Worm (Caenorhabditis elegans) whole organism, L1 larva: ENCODE measurements around the gene C04E6.7.

ENCODE experiments used
- C16A3.4 ChIP-seq: fragments of 150-350 bp; optimal IDR thresholded peaks from 2 replicates; lab custom pipeline; 2014; ENCODE audit warnings: missing biosample characterization, missing genetic modification characterization
- alr-1 ChIP-seq: fragments of 200-800 bp; sonication (Bioruptor generic); optimal IDR thresholded peaks from 2 replicates; lab custom pipeline; 2018; ENCODE audit warnings: borderline replicate concordance, mild to moderate bottlenecking, missing genetic modification characterization, missing compliant biosample characterization
- ama-1 ChIP-seq: fragments of 150-350 bp; optimal IDR thresholded peaks from 2 replicates; lab custom pipeline; 2014
- blmp-1 ChIP-seq: fragments of 150-350 bp; optimal IDR thresholded peaks from 2 replicates; lab custom pipeline; 2014; ENCODE audit warnings: missing biosample characterization, missing genetic modification characterization
- ceh-88 ChIP-seq: fragments of 200-800 bp; sonication (Bioruptor generic); IDR thresholded peaks from 2 replicates; pipeline ENCODE4 v1.3.6; 2022; ENCODE audit warnings: missing genetic modification characterization, missing compliant biosample characterization
- dsc-1 ChIP-seq: sonication (generic microtip); optimal IDR thresholded peaks from 2 replicates; lab custom pipeline; 2016; ENCODE audit warnings: mild to moderate bottlenecking, missing genetic modification characterization, missing compliant biosample characterization
- efl-1 ChIP-seq, 4 experiments: fragments of 150-350 bp; optimal IDR thresholded peaks in 3 of 4; peaks in 1 of 4; 1 replicate in 1 of 4; 2 replicates in 3 of 4; lab custom pipeline; 2014; ENCODE audit warnings: missing biosample characterization in 2 of 4, missing genetic modification characterization in 2 of 4, missing genetic modification reagents in 2 of 4
- efl-3 ChIP-seq: fragments of 200-800 bp; sonication (Bioruptor generic); optimal IDR thresholded peaks from 2 replicates; lab custom pipeline; 2018; ENCODE audit warnings: mild to moderate bottlenecking, missing genetic modification characterization, missing compliant biosample characterization
- egl-13 ChIP-seq: sonication (generic microtip); optimal IDR thresholded peaks from 2 replicates; lab custom pipeline; 2016; ENCODE audit warnings: missing genotype, missing genetic modification reagents, missing genetic modification characterization, missing compliant biosample characterization
- egl-27 ChIP-seq, 2 experiments: fragments of 150-350 bp in 1 of 2; sonication (generic microtip); optimal IDR thresholded peaks; 3 replicates each; lab custom pipeline; 2017 to 2018; ENCODE audit warnings: missing biosample characterization in 2 of 2, missing genetic modification characterization in 2 of 2, missing genetic modification reagents in 2 of 2
- fkh-10 ChIP-seq: sonication (generic microtip); optimal IDR thresholded peaks from 2 replicates; lab custom pipeline; 2017; ENCODE audit warnings: missing biosample characterization, missing genetic modification reagents, missing genetic modification characterization
- fkh-4 ChIP-seq: sonication (generic microtip); optimal IDR thresholded peaks from 2 replicates; lab custom pipeline; 2016; ENCODE audit warnings: missing compliant biosample characterization, missing genetic modification characterization, borderline replicate concordance
- fos-1 ChIP-seq: fragments of 150-350 bp; optimal IDR thresholded peaks from 2 replicates; lab custom pipeline; 2014; ENCODE audit warnings: missing biosample characterization, missing genetic modification characterization
- grh-1 ChIP-seq: fragments of 200-800 bp; sonication (Bioruptor generic); IDR thresholded peaks from 2 replicates; pipeline ENCODE4 v1.3.6; 2022; ENCODE audit warnings: missing genetic modification reagents, missing genetic modification characterization, missing compliant biosample characterization
- hlh-17 ChIP-seq: fragments of 200-800 bp; sonication (Bioruptor generic); optimal IDR thresholded peaks from 2 replicates; lab custom pipeline; 2018; ENCODE audit warnings: missing genetic modification characterization, mild to moderate bottlenecking, missing compliant biosample characterization, moderate library complexity, borderline replicate concordance
- irx-1 ChIP-seq: sonication (generic microtip); optimal IDR thresholded peaks from 2 replicates; lab custom pipeline; 2016; ENCODE audit warnings: missing genetic modification characterization, missing compliant biosample characterization
- lin-14 ChIP-seq: fragments of 200-800 bp; sonication (Bioruptor generic); optimal IDR thresholded peaks from 2 replicates; lab custom pipeline; 2018; ENCODE audit warnings: mild to moderate bottlenecking, missing genetic modification characterization, moderate library complexity, missing compliant biosample characterization
- lsy-2 ChIP-seq, 2 experiments: fragments of 150-350 bp; optimal IDR thresholded peaks; 2 replicates each; lab custom pipeline; 2014; ENCODE audit warnings: missing biosample characterization in 2 of 2, missing genetic modification characterization in 2 of 2
- mab-9 ChIP-seq: fragments of 200-800 bp; sonication (Bioruptor generic); IDR thresholded peaks from 2 replicates; pipeline ENCODE4 v1.3.6; 2022; ENCODE audit warnings: missing genetic modification reagents, missing genetic modification characterization, missing compliant biosample characterization
- mdl-1 ChIP-seq, 2 experiments: fragments of 150-350 bp; optimal IDR thresholded peaks; 2 replicates each; lab custom pipeline; 2014 to 2017; ENCODE audit warnings: missing biosample characterization in 2 of 2, missing genetic modification characterization in 2 of 2, inconsistent platforms in 1 of 2
- mef-2 ChIP-seq: fragments of 150-350 bp; optimal IDR thresholded peaks from 2 replicates; lab custom pipeline; 2014; ENCODE audit warnings: missing biosample characterization, missing genetic modification characterization
- mep-1 ChIP-seq: fragments of 150-350 bp; optimal IDR thresholded peaks from 2 replicates; lab custom pipeline; 2014; ENCODE audit warnings: missing biosample characterization, missing genetic modification characterization
- nhr-12 ChIP-seq: sonication (generic microtip); optimal IDR thresholded peaks from 2 replicates; lab custom pipeline; 2017; ENCODE audit warnings: missing biosample characterization, missing genetic modification characterization
- nhr-19 ChIP-seq: fragments of 200-800 bp; sonication (Bioruptor generic); conservative IDR thresholded peaks from 2 replicates; pipeline ENCODE4 v1.3.6; 2022; ENCODE audit warnings: missing genetic modification characterization, missing compliant biosample characterization
- nhr-20 ChIP-seq: sonication (generic microtip); optimal IDR thresholded peaks from 2 replicates; lab custom pipeline; 2016; ENCODE audit warnings: mild to moderate bottlenecking, missing genetic modification characterization, missing compliant biosample characterization
- nhr-47 ChIP-seq: sonication (generic microtip); optimal IDR thresholded peaks from 2 replicates; lab custom pipeline; 2016; ENCODE audit warnings: mild to moderate bottlenecking, missing genetic modification characterization, moderate library complexity, missing compliant biosample characterization
- nhr-71 ChIP-seq: sonication (generic microtip); optimal IDR thresholded peaks from 2 replicates; lab custom pipeline; 2016; ENCODE audit warnings: mild to moderate bottlenecking, missing genetic modification characterization, moderate library complexity, missing compliant biosample characterization
- nhr-77 ChIP-seq: fragments of 150-350 bp; optimal IDR thresholded peaks from 2 replicates; lab custom pipeline; 2014; ENCODE audit warnings: missing biosample characterization, missing genetic modification characterization
- nhr-85 ChIP-seq: sonication (generic microtip); peaks from one replicate; lab custom pipeline; 2016; ENCODE audit warnings: missing genetic modification characterization, inconsistent platforms, missing compliant biosample characterization
- nhr-90 ChIP-seq: sonication (generic microtip); optimal IDR thresholded peaks from 2 replicates; lab custom pipeline; 2016; ENCODE audit warnings: mild to moderate bottlenecking, missing genetic modification characterization, missing compliant biosample characterization; ENCODE audit not compliant: poor library complexity
- pag-3 ChIP-seq: sonication (generic microtip); optimal IDR thresholded peaks from 2 replicates; lab custom pipeline; 2017; ENCODE audit warnings: missing genetic modification characterization, mild to moderate bottlenecking, missing compliant biosample characterization, antibody characterized with exemption, borderline replicate concordance; ENCODE audit not compliant: insufficient read depth
- pqm-1 ChIP-seq: sonication (generic microtip); optimal IDR thresholded peaks from 3 replicates; lab custom pipeline; 2017; ENCODE audit warnings: missing biosample characterization, missing genetic modification characterization
- rnt-1 ChIP-seq: sonication (generic microtip); optimal IDR thresholded peaks from 2 replicates; lab custom pipeline; 2016; ENCODE audit warnings: mild to moderate bottlenecking, missing genetic modification characterization, moderate library complexity, missing compliant biosample characterization
- skn-1 ChIP-seq: fragments of 150-350 bp; optimal IDR thresholded peaks from 2 replicates; lab custom pipeline; 2014; ENCODE audit warnings: missing biosample characterization, missing genetic modification characterization
- snu-23 ChIP-seq: sonication (generic microtip); optimal IDR thresholded peaks from 2 replicates; lab custom pipeline; 2016; ENCODE audit warnings: missing genetic modification characterization, missing compliant biosample characterization
- sup-37 ChIP-seq: fragments of 200-800 bp; sonication (Bioruptor generic); optimal IDR thresholded peaks from 2 replicates; lab custom pipeline; 2018; ENCODE audit warnings: mild to moderate bottlenecking, missing genetic modification characterization, missing compliant biosample characterization
- tbx-2 ChIP-seq: sonication (generic microtip); optimal IDR thresholded peaks from 2 replicates; lab custom pipeline; 2016; ENCODE audit warnings: missing genetic modification characterization, missing compliant biosample characterization
- unc-130 ChIP-seq: fragments of 150-350 bp; optimal IDR thresholded peaks from 2 replicates; lab custom pipeline; 2017; ENCODE audit warnings: missing biosample characterization, missing genetic modification characterization, inconsistent platforms
- unc-62 ChIP-seq: fragments of 150-350 bp; optimal IDR thresholded peaks from 2 replicates; lab custom pipeline; 2014; ENCODE audit warnings: missing biosample characterization, missing genetic modification reagents, missing genetic modification characterization
- vab-15 ChIP-seq: sonication (generic microtip); optimal IDR thresholded peaks from 2 replicates; lab custom pipeline; 2017; ENCODE audit warnings: missing genotype, mild to moderate bottlenecking, missing genetic modification characterization, missing compliant biosample characterization
- xbp-1 ChIP-seq: sonication (generic microtip); optimal IDR thresholded peaks from 2 replicates; lab custom pipeline; 2016; ENCODE audit warnings: missing genetic modification characterization, missing compliant biosample characterization
- zag-1 ChIP-seq: fragments of 150-350 bp; optimal IDR thresholded peaks from 2 replicates; lab custom pipeline; 2014; ENCODE audit warnings: missing biosample characterization, missing genetic modification characterization
- zip-4 ChIP-seq: fragments of 200-800 bp; sonication (Bioruptor generic); optimal IDR thresholded peaks from 2 replicates; lab custom pipeline; 2018; ENCODE audit warnings: mild to moderate bottlenecking, missing genetic modification characterization, moderate library complexity, missing compliant biosample characterization
- ztf-4 ChIP-seq: fragments of 150-350 bp; optimal IDR thresholded peaks from 2 replicates; lab custom pipeline; 2014; ENCODE audit warnings: missing biosample characterization, missing genetic modification characterization

The C04E6.7 gene

ce11 chrV:5848015-5848609 lies 45.0 kb upstream of the C04E6.7 start (continued):
- peak; percentile 22 for TF ChIP-seq fkh-10 (GFP tag; lab: Kevin White, UChicago)
- no peak for TF ChIP-seq ceh-88
- TF ChIP-seq egl-13 (tag; lab: Kevin White, UChicago): no peak
- TF ChIP-seq sup-37: no peak
- TF ChIP-seq unc-62 (GFP tag; lab: Kevin White, UChicago): no peak

DNA sequence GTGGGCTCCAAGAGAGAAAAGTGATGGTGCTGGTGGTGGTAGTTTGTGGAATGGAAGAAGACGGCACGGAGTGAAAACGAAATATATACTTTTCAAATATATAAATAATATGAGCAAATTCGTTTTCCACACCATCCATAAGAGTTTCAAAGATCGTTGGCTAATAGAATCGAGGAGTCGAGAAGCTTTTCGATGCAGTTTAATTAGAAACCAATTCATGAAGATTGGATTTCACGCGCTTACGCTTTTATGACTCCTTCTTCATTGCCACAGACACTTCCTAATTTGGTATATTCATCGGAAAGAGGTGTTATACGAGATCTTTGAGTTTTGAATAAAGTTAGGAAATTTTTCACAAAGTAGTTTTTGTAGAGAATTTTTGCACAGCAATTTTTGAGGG lies 42.4 kb upstream of the C04E6.7 start:
- TF ChIP-seq efl-3 (GFP tag; lab: Kevin White, UChicago) (no peak), xbp-1 (tag; lab: Kevin White, UChicago) (no peak), mef-2 (tag; lab: Kevin White, UChicago) (no peak), alr-1 (tag; lab: Kevin White, UChicago) (no peak), fkh-10 (GFP tag; lab: Kevin White, UChicago) (no peak), zip-4 (GFP tag; lab: Kevin White, UChicago) (no peak), nhr-12 (tag; lab: Kevin White, UChicago) (no peak), fos-1 (tag; lab: Kevin White, UChicago) (no peak), dsc-1 (peak; percentile 67), efl-1 (optimal IDR thresholded peaks at IDR 0.05; lab: Kevin White, UChicago) (no peak), efl-1 (GFP tag; optimal IDR thresholded peaks at IDR 0.05 in 1 of 2; lab: Kevin White, UChicago) (no peak), zag-1 (tag; lab: Kevin White, UChicago) (no peak), pag-3 (tag; lab: Kevin White, UChicago) (no peak), nhr-90 (no peak), skn-1 (tag; lab: Kevin White, UChicago) (no peak), hlh-17 (GFP tag; lab: Kevin White, UChicago) (no peak), C16A3.4 (no peak), ama-1 (no peak), lin-14 (GFP tag; lab: Kevin White, UChicago) (peak; percentile 27), mdl-1 (tag; optimal IDR thresholded peaks at IDR 0.05; lab: Kevin White, UChicago) (no peak), nhr-47 (peak; percentile 6), lsy-2 (tag; optimal IDR thresholded peaks at IDR 0.05; lab: Kevin White, UChicago) (no peak), egl-27 (tag; optimal IDR thresholded peaks at IDR 0.05; lab: Kevin White, UChicago) (no peak)

ce11 chrV:5851631-5852030 lies 41.5 kb upstream of the C04E6.7 start:
- TF ChIP-seq pqm-1: no peak
- TF ChIP-seq egl-27 (tag; optimal IDR thresholded peaks at IDR 0.05; lab: Kevin White, UChicago): no peak
- peak; percentile 36 for TF ChIP-seq nhr-20 (tag; lab: Kevin White, UChicago)
- TF ChIP-seq rnt-1: peak; percentile 41
- TF ChIP-seq fkh-4 (tag; lab: Kevin White, UChicago): no peak
- peak; percentile 17 for TF ChIP-seq C16A3.4
- peak; percentile 35 for TF ChIP-seq unc-130 (tag; lab: Kevin White, UChicago)
- peak in 1 of 2 experiments; percentile 42 for TF ChIP-seq lsy-2 (tag; optimal IDR thresholded peaks at IDR 0.05; lab: Kevin White, UChicago)
- peak; percentile 24 for TF ChIP-seq tbx-2
- TF ChIP-seq nhr-85 (tag; lab: Kevin White, UChicago): peak; percentile 61
- peak; percentile 26 for TF ChIP-seq nhr-77 (tag; lab: Kevin White, UChicago)
- no peak for TF ChIP-seq vab-15 (tag; lab: Kevin White, UChicago)
- no peak for TF ChIP-seq ztf-4
- TF ChIP-seq mep-1 (tag; lab: Kevin White, UChicago): no peak
- TF ChIP-seq nhr-71 (tag; lab: Kevin White, UChicago): peak; percentile 56
- peak; percentile 68 for TF ChIP-seq lin-14 (GFP tag; lab: Kevin White, UChicago)
- peak; percentile 34; the same call in 1 of the 2 replicates for TF ChIP-seq nhr-19 (GFP tag; lab: Robert Waterston, UW)
- no peak for TF ChIP-seq zag-1 (tag; lab: Kevin White, UChicago)
- no peak for TF ChIP-seq mab-9 (GFP tag; lab: Robert Waterston, UW)
- peak; percentile 48 for TF ChIP-seq blmp-1 (tag; lab: Kevin White, UChicago)
- no peak for TF ChIP-seq xbp-1 (tag; lab: Kevin White, UChicago)
- TF ChIP-seq grh-1 (GFP tag; lab: Robert Waterston, UW): no peak
- TF ChIP-seq snu-23 (GFP tag; lab: Kevin White, UChicago): peak; percentile 38
- peak in 1 of 2 experiments; percentile 2 for TF ChIP-seq efl-1 (optimal IDR thresholded peaks at IDR 0.05; lab: Kevin White, UChicago)
- TF ChIP-seq efl-1 (GFP tag; optimal IDR thresholded peaks at IDR 0.05 in 1 of 2; lab: Kevin White, UChicago): no peak
- TF ChIP-seq nhr-90: no peak
- TF ChIP-seq irx-1: no peak
